Worm (Caenorhabditis elegans) whole organism, L4 larva: ENCODE measurements around the gene clc-7.

Experiments used
- ama-1 ChIP-seq: fragments of 150-350 bp; optimal IDR thresholded peaks from 2 replicates; lab custom pipeline; 2014; ENCODE audit warnings: inconsistent platforms, mixed read lengths
- daf-8 ChIP-seq: fragments of 200-800 bp; sonication (Bioruptor generic); IDR thresholded peaks from 2 replicates; pipeline ENCODE4 v1.3.6; 2022; ENCODE audit warnings: missing genetic modification characterization, missing compliant biosample characterization
- lsy-2 ChIP-seq, 2 experiments: fragments of 150-350 bp in 1 of 2; sonication (generic microtip) in 1 of 2; optimal IDR thresholded peaks; 2 replicates each; lab custom pipeline; 2014 to 2017; ENCODE audit warnings: missing biosample characterization in 2 of 2, missing genetic modification characterization in 2 of 2
- nhr-111 ChIP-seq: fragments of 200-800 bp; sonication (Bioruptor generic); optimal IDR thresholded peaks from 2 replicates; lab custom pipeline; 2018; ENCODE audit warnings: mild to moderate bottlenecking, missing genetic modification characterization, missing compliant biosample characterization
- unc-39 ChIP-seq: sonication (generic microtip); optimal IDR thresholded peaks from 2 replicates; lab custom pipeline; 2017; ENCODE audit warnings: missing biosample characterization, missing genetic modification characterization

ce11 chrX:5120807-5121206, 52.9 kb downstream of the clc-7 start:
- TF ChIP-seq lsy-2 (tag; optimal IDR thresholded peaks at IDR 0.05; lab: Kevin White, UChicago): no peak
- no peak for TF ChIP-seq ama-1
- no peak for TF ChIP-seq daf-8 (GFP tag; lab: Robert Waterston, UW)
- TF ChIP-seq nhr-111: no peak
- no peak for TF ChIP-seq unc-39
